Worm (Caenorhabditis elegans): ENCODE measurements around the gene trmt-10A.

- TF ChIP-seq pha-4 (tag; optimal IDR thresholded peaks at IDR 0.05) (no peak), ztf-11 (tag; optimal IDR thresholded peaks at IDR 0.05) (no peak), unc-62 (GFP tag; optimal IDR thresholded peaks at IDR 0.05) (no peak), nhr-23 (tag; optimal IDR thresholded peaks at IDR 0.05) (no peak), pqm-1 (tag; optimal IDR thresholded peaks at IDR 0.05) (no peak), elt-1 (tag; optimal IDR thresholded peaks at IDR 0.05) (no peak), ztf-4 (tag; optimal IDR thresholded peaks at IDR 0.05) (no peak)
Measured at ce11 chrIV:9974392-9974791, 42.4 kb upstream of the trmt-10A start, which contains the start of gene C47E12.9.

All from whole organism, L3 larva.